Worm (Caenorhabditis elegans) whole organism, L2 larva: ENCODE measurements around the gene daf-6.

Source experiments
- C34F6.9 ChIP-seq: fragments of 150-350 bp; optimal IDR thresholded peaks from 2 replicates; lab custom pipeline; 2014; ENCODE audit warnings: missing biosample characterization, missing genetic modification characterization
- F13H6.1 ChIP-seq: sonication (generic microtip); optimal IDR thresholded peaks from 2 replicates; lab custom pipeline; 2016; ENCODE audit warnings: missing genetic modification characterization, missing compliant biosample characterization
- R02D3.7 ChIP-seq: fragments of 150-350 bp; optimal IDR thresholded peaks from 2 replicates; lab custom pipeline; 2014; ENCODE audit warnings: missing biosample characterization, missing genetic modification characterization
- Y55F3AM.14 ChIP-seq: fragments of 200-800 bp; sonication (Bioruptor generic); optimal IDR thresholded peaks from 2 replicates; lab custom pipeline; 2018; ENCODE audit warnings: mild to moderate bottlenecking, missing genetic modification characterization, missing compliant biosample characterization
- ZK546.5 ChIP-seq: sonication (generic microtip); optimal IDR thresholded peaks from 2 replicates; lab custom pipeline; 2017; ENCODE audit warnings: missing biosample characterization, missing genetic modification characterization
- alr-1 ChIP-seq: fragments of 150-350 bp; optimal IDR thresholded peaks from 2 replicates; lab custom pipeline; 2014; ENCODE audit warnings: missing biosample characterization, missing genetic modification characterization
- aly-2 ChIP-seq: fragments of 150-350 bp; optimal IDR thresholded peaks from 2 replicates; lab custom pipeline; 2014; ENCODE audit warnings: missing biosample characterization, missing genetic modification characterization
- ama-1 ChIP-seq: fragments of 150-350 bp; optimal IDR thresholded peaks from 2 replicates; lab custom pipeline; 2018; ENCODE audit warnings: inconsistent platforms
- blmp-1 ChIP-seq: sonication (generic microtip); optimal IDR thresholded peaks from 2 replicates; lab custom pipeline; 2017; ENCODE audit warnings: missing genetic modification characterization, mild to moderate bottlenecking, missing compliant biosample characterization, antibody characterized with exemption, moderate library complexity; ENCODE audit not compliant: insufficient read depth
- ceh-16 ChIP-seq: fragments of 150-350 bp; optimal IDR thresholded peaks from 2 replicates; lab custom pipeline; 2014; ENCODE audit warnings: missing biosample characterization, missing genetic modification characterization
- ceh-82 ChIP-seq: fragments of 150-350 bp; optimal IDR thresholded peaks from 2 replicates; lab custom pipeline; 2014; ENCODE audit warnings: missing biosample characterization, missing genetic modification characterization
- crh-2 ChIP-seq: sonication (generic microtip); optimal IDR thresholded peaks from 2 replicates; lab custom pipeline; 2017; ENCODE audit warnings: missing biosample characterization, missing genetic modification characterization
- dmd-4 ChIP-seq: sonication (generic microtip); optimal IDR thresholded peaks from 2 replicates; lab custom pipeline; 2017; ENCODE audit warnings: missing biosample characterization, missing genetic modification characterization
- egl-27 ChIP-seq: sonication (generic microtip); optimal IDR thresholded peaks from 3 replicates; lab custom pipeline; 2017; ENCODE audit warnings: missing biosample characterization, missing genetic modification reagents, missing genetic modification characterization
- elt-1 ChIP-seq: fragments of 150-350 bp; optimal IDR thresholded peaks from 2 replicates; lab custom pipeline; 2014; ENCODE audit warnings: missing biosample characterization, missing genetic modification characterization
- elt-3 ChIP-seq: sonication (generic microtip); optimal IDR thresholded peaks from 2 replicates; lab custom pipeline; 2017; ENCODE audit warnings: missing biosample characterization, missing genetic modification characterization
- fos-1 ChIP-seq: fragments of 150-350 bp; optimal IDR thresholded peaks from 2 replicates; lab custom pipeline; 2014; ENCODE audit warnings: missing biosample characterization, missing genetic modification characterization
- gmeb-1 ChIP-seq: fragments of 150-350 bp; optimal IDR thresholded peaks from 2 replicates; lab custom pipeline; 2014; ENCODE audit warnings: missing biosample characterization, missing genetic modification characterization
- lin-11 ChIP-seq: fragments of 150-350 bp; sonication (generic microtip); optimal IDR thresholded peaks from 2 replicates; lab custom pipeline; 2014; ENCODE audit warnings: missing biosample characterization, missing genetic modification characterization, inconsistent platforms, mixed read lengths
- lin-13 ChIP-seq: fragments of 150-350 bp; optimal IDR thresholded peaks from 2 replicates; lab custom pipeline; 2014; ENCODE audit warnings: missing biosample characterization, missing genetic modification reagents, missing genetic modification characterization
- lin-39 ChIP-seq: fragments of 150-350 bp; optimal IDR thresholded peaks from 2 replicates; lab custom pipeline; 2014; ENCODE audit warnings: missing biosample characterization, missing genetic modification reagents, missing genetic modification characterization
- lsy-2 ChIP-seq, 2 experiments: fragments of 150-350 bp in 1 of 2; sonication (generic microtip) in 1 of 2; optimal IDR thresholded peaks; 2 replicates each; lab custom pipeline; 2014 to 2017; ENCODE audit warnings: missing biosample characterization in 2 of 2, missing genetic modification characterization in 2 of 2
- mab-5 ChIP-seq: fragments of 150-350 bp; optimal IDR thresholded peaks from 2 replicates; lab custom pipeline; 2014; ENCODE audit warnings: missing biosample characterization, missing genetic modification characterization
- mbf-1 ChIP-seq: sonication (generic microtip); optimal IDR thresholded peaks from 2 replicates; lab custom pipeline; 2017; ENCODE audit warnings: missing biosample characterization, missing genetic modification characterization
- mdl-1 ChIP-seq, 2 experiments: fragments of 150-350 bp in 1 of 2; sonication (generic microtip) in 1 of 2; optimal IDR thresholded peaks; 2 replicates each; lab custom pipeline; 2017; ENCODE audit warnings: missing biosample characterization in 2 of 2, missing genetic modification characterization in 2 of 2
- nhr-10 ChIP-seq: sonication (generic microtip); optimal IDR thresholded peaks from 2 replicates; lab custom pipeline; 2017; ENCODE audit warnings: missing biosample characterization, missing genetic modification characterization
- nhr-11 ChIP-seq: fragments of 150-350 bp; optimal IDR thresholded peaks from 2 replicates; lab custom pipeline; 2014; ENCODE audit warnings: missing biosample characterization, missing genetic modification characterization
- nhr-12 ChIP-seq: fragments of 150-350 bp; optimal IDR thresholded peaks from 2 replicates; lab custom pipeline; 2014; ENCODE audit warnings: missing biosample characterization, missing genetic modification characterization
- nhr-129 ChIP-seq: fragments of 150-350 bp; optimal IDR thresholded peaks from 2 replicates; lab custom pipeline; 2014; ENCODE audit warnings: missing biosample characterization, missing genetic modification characterization
- nhr-21 ChIP-seq: fragments of 150-350 bp; optimal IDR thresholded peaks from 2 replicates; lab custom pipeline; 2014; ENCODE audit warnings: missing biosample characterization, missing genetic modification characterization
- nhr-23 ChIP-seq: fragments of 150-350 bp; optimal IDR thresholded peaks from 2 replicates; lab custom pipeline; 2014; ENCODE audit warnings: missing biosample characterization, missing genetic modification reagents, missing genetic modification characterization
- nhr-237 ChIP-seq: fragments of 150-350 bp; optimal IDR thresholded peaks from 2 replicates; lab custom pipeline; 2014; ENCODE audit warnings: missing biosample characterization, missing genetic modification characterization
- nhr-25 ChIP-seq: fragments of 150-350 bp; sonication (generic microtip); optimal IDR thresholded peaks from 3 replicates; lab custom pipeline; 2014; ENCODE audit warnings: missing biosample characterization, missing genetic modification characterization
- nhr-6 ChIP-seq: fragments of 150-350 bp; optimal IDR thresholded peaks from 2 replicates; lab custom pipeline; 2014; ENCODE audit warnings: missing biosample characterization, missing genetic modification characterization
- nhr-77 ChIP-seq: fragments of 150-350 bp; optimal IDR thresholded peaks from 2 replicates; lab custom pipeline; 2014; ENCODE audit warnings: missing biosample characterization, missing genetic modification characterization
- peb-1 ChIP-seq: fragments of 150-350 bp; optimal IDR thresholded peaks from 2 replicates; lab custom pipeline; 2014; ENCODE audit warnings: missing biosample characterization, missing genetic modification characterization
- sem-4 ChIP-seq: fragments of 150-350 bp; optimal IDR thresholded peaks from 2 replicates; lab custom pipeline; 2014; ENCODE audit warnings: missing biosample characterization, missing genetic modification reagents, missing genetic modification characterization
- skn-1 ChIP-seq: sonication (generic microtip); optimal IDR thresholded peaks from 2 replicates; lab custom pipeline; 2017; ENCODE audit warnings: missing biosample characterization, missing genetic modification characterization
- sma-3 ChIP-seq: sonication (generic microtip); optimal IDR thresholded peaks from 2 replicates; lab custom pipeline; 2016; ENCODE audit warnings: missing genetic modification reagents, missing genetic modification characterization, missing compliant biosample characterization
- sma-9 ChIP-seq, 2 experiments: fragments of 150-350 bp in 1 of 2; sonication (generic microtip) in 1 of 2; optimal IDR thresholded peaks; 2 replicates each; lab custom pipeline; 2014 to 2016; ENCODE audit warnings: missing genetic modification characterization in 2 of 2, mild to moderate bottlenecking in 1 of 2, missing biosample characterization in 1 of 2, missing compliant biosample characterization in 1 of 2, missing genetic modification reagents in 1 of 2, moderate library complexity in 1 of 2
- snpc-4 ChIP-seq: fragments of 150-350 bp; optimal IDR thresholded peaks from 2 replicates; lab custom pipeline; 2014; ENCODE audit warnings: missing biosample characterization, missing genetic modification characterization
- unc-39 ChIP-seq: fragments of 150-350 bp; optimal IDR thresholded peaks from 2 replicates; lab custom pipeline; 2014; ENCODE audit warnings: missing biosample characterization, missing genetic modification characterization
- unc-55 ChIP-seq: fragments of 150-350 bp; sonication (generic microtip); optimal IDR thresholded peaks from 3 replicates; lab custom pipeline; 2014; ENCODE audit warnings: missing biosample characterization, missing genetic modification reagents, missing genetic modification characterization
- unc-62 ChIP-seq: fragments of 150-350 bp; optimal IDR thresholded peaks from 2 replicates; lab custom pipeline; 2014; ENCODE audit warnings: missing biosample characterization, missing genetic modification reagents, missing genetic modification characterization
- zag-1 ChIP-seq: fragments of 150-350 bp; optimal IDR thresholded peaks from 2 replicates; lab custom pipeline; 2014; ENCODE audit warnings: missing biosample characterization, missing genetic modification characterization
- ztf-1 ChIP-seq: fragments of 200-800 bp; sonication (Bioruptor generic); conservative IDR thresholded peaks from 2 replicates; pipeline ENCODE4 v1.3.6; 2022; ENCODE audit warnings: missing genetic modification characterization, missing compliant biosample characterization
- ztf-11 ChIP-seq: sonication (generic microtip); optimal IDR thresholded peaks from 2 replicates; lab custom pipeline; 2017; ENCODE audit warnings: missing biosample characterization, missing genetic modification characterization
- ztf-4 ChIP-seq: fragments of 150-350 bp; optimal IDR thresholded peaks from 2 replicates; lab custom pipeline; 2014; ENCODE audit warnings: missing biosample characterization, missing genetic modification characterization

daf-6 gene

ce11 chrX:14894380-14894779 is 6.1 kb downstream of the daf-6 start:
- peak; percentile 67 for TF ChIP-seq nhr-25 (tag; lab: Kevin White, UChicago)
- no peak for TF ChIP-seq nhr-11 (tag; lab: Kevin White, UChicago)
- no peak for TF ChIP-seq ztf-4 (tag; lab: Kevin White, UChicago)
- TF ChIP-seq nhr-129 (tag; lab: Kevin White, UChicago) = no peak
- no peak for TF ChIP-seq nhr-6 (tag; lab: Kevin White, UChicago)
- no peak for TF ChIP-seq elt-3 (tag; lab: Kevin White, UChicago)
- peak; percentile 61 for TF ChIP-seq nhr-21 (tag; lab: Kevin White, UChicago)
- no peak for TF ChIP-seq fos-1 (tag; lab: Kevin White, UChicago)
- no peak for TF ChIP-seq lin-11
- TF ChIP-seq mbf-1 = no peak
- no peak for TF ChIP-seq mab-5 (tag; lab: Kevin White, UChicago)
- TF ChIP-seq sem-4 (tag; lab: Kevin White, UChicago) = no peak
- no peak for TF ChIP-seq skn-1 (tag; lab: Kevin White, UChicago)
- no peak for TF ChIP-seq peb-1 (tag; lab: Kevin White, UChicago)
- TF ChIP-seq ceh-16 = no peak
- TF ChIP-seq alr-1 (tag; lab: Kevin White, UChicago) = no peak
- TF ChIP-seq snpc-4 = no peak
- TF ChIP-seq nhr-10 (tag; lab: Kevin White, UChicago) = no peak
- no peak for TF ChIP-seq nhr-237 (tag; lab: Kevin White, UChicago)
- TF ChIP-seq dmd-4 (tag; lab: Kevin White, UChicago) = no peak
- no peak for TF ChIP-seq unc-39 (tag; lab: Kevin White, UChicago)
- TF ChIP-seq ztf-1 (GFP tag; lab: Robert Waterston, UW) = no peak
- peak; percentile 71 for TF ChIP-seq sma-3 (GFP tag; lab: Kevin White, UChicago)
- no peak for TF ChIP-seq C34F6.9 (tag; lab: Kevin White, UChicago)
- peak in 1 of 2 experiments; percentile 26 for TF ChIP-seq mdl-1 (tag; optimal IDR thresholded peaks at IDR 0.05; lab: Kevin White, UChicago)
- no peak for TF ChIP-seq unc-55 (GFP tag; lab: Kevin White, UChicago)
- TF ChIP-seq Y55F3AM.14 = no peak
- no peak for TF ChIP-seq unc-62 (GFP tag; lab: Kevin White, UChicago)
- TF ChIP-seq R02D3.7 = no peak
- no peak for TF ChIP-seq ama-1 (lab: Kevin White, UChicago)
- TF ChIP-seq sma-9 (GFP tag; optimal IDR thresholded peaks at IDR 0.05; lab: Kevin White, UChicago) = peak; percentile 86
- no peak for TF ChIP-seq sma-9 (tag; optimal IDR thresholded peaks at IDR 0.05; lab: Kevin White, UChicago)
- no peak for TF ChIP-seq nhr-23 (tag; lab: Kevin White, UChicago)
- TF ChIP-seq ZK546.5 = no peak
- TF ChIP-seq gmeb-1 (tag; lab: Kevin White, UChicago) = peak; percentile 8
- TF ChIP-seq aly-2 (tag; lab: Kevin White, UChicago) = no peak
- TF ChIP-seq blmp-1 (tag; lab: Kevin White, UChicago) = peak; percentile 76
- no peak for TF ChIP-seq nhr-77 (tag; lab: Kevin White, UChicago)
- no peak for TF ChIP-seq egl-27 (tag; lab: Kevin White, UChicago)
- TF ChIP-seq F13H6.1 (tag; lab: Kevin White, UChicago) = no peak
- no peak for TF ChIP-seq lin-39 (tag; lab: Kevin White, UChicago)
- TF ChIP-seq crh-2 (tag; lab: Kevin White, UChicago) = peak; percentile 39
- no peak for TF ChIP-seq lin-13 (GFP tag; lab: Kevin White, UChicago)
- TF ChIP-seq ceh-82 = no peak
- no peak for TF ChIP-seq zag-1
- TF ChIP-seq elt-1 (tag; lab: Kevin White, UChicago) = no peak
- TF ChIP-seq lsy-2 (tag; optimal IDR thresholded peaks at IDR 0.05; lab: Kevin White, UChicago) = no peak
- no peak for TF ChIP-seq nhr-12 (tag; lab: Kevin White, UChicago)
- TF ChIP-seq ztf-11 (tag; lab: Kevin White, UChicago) = no peak
